Worm (Caenorhabditis elegans): ENCODE measurements around the gene M05D6.5.

Gene M05D6.5

DNA sequence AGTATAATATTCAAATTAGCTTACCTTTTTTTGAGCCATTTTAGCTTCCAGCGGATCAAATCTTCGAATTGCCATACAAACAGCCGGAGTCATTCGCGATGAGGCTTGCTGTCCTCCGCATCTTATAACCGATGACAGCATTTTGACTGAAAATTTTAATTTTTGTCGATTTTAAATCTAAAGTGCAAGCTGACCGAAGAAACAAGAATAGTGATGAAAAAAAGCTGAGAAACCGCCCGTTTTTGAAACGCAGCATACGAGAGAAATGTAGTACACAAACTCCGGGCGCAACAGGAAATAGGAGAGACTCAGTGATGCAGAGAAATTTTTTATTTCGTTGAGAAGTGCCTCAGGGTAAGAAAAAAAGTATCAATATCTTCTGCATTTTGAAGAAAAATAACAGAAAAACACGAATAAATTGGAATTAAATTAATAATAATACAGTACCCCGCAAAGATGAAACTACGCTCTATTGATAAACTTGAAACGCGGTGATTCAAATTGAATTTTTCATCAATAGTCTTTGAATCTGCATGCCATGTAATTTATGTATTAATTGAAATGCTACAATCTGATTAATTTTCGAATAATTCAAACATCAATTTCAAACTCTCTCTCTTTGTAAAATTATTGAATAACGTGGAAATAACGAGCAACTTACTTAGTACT lies 1.3 kb upstream of the M05D6.5 start:
- TF ChIP-seq fos-1 (tag; optimal IDR thresholded peaks at IDR 0.05) (peak; percentile 20), crh-2 (tag; optimal IDR thresholded peaks at IDR 0.05) (peak; percentile 13), nhr-11 (tag; optimal IDR thresholded peaks at IDR 0.05) (peak; percentile 26), ama-1 (optimal IDR thresholded peaks at IDR 0.05) (no peak), lsy-2 (tag; optimal IDR thresholded peaks at IDR 0.05) (peak in 1 of 2 experiments; percentile 84), unc-55 (GFP tag; optimal IDR thresholded peaks at IDR 0.05) (peak; percentile 12), alr-1 (tag; optimal IDR thresholded peaks at IDR 0.05) (no peak), gmeb-1 (tag; optimal IDR thresholded peaks at IDR 0.05) (peak; percentile 40), F13H6.1 (tag; optimal IDR thresholded peaks at IDR 0.05) (peak; percentile 11), nhr-129 (tag; optimal IDR thresholded peaks at IDR 0.05) (peak; percentile 51), C34F6.9 (tag; optimal IDR thresholded peaks at IDR 0.05) (peak; percentile 31)

- peak; percentile 4 for TF ChIP-seq F13H6.1 (tag; optimal IDR thresholded peaks at IDR 0.05)
- TF ChIP-seq sem-4 (tag; optimal IDR thresholded peaks at IDR 0.05): no peak
- peak; percentile 58 for TF ChIP-seq ztf-4 (tag; optimal IDR thresholded peaks at IDR 0.05)
- TF ChIP-seq fos-1 (tag; optimal IDR thresholded peaks at IDR 0.05): peak; percentile 5
- no peak for TF ChIP-seq aly-2 (tag; optimal IDR thresholded peaks at IDR 0.05)
- TF ChIP-seq nhr-11 (tag; optimal IDR thresholded peaks at IDR 0.05): no peak
- no peak for TF ChIP-seq lin-13 (GFP tag; optimal IDR thresholded peaks at IDR 0.05)
- peak; percentile 68 for TF ChIP-seq sma-9 (GFP tag; optimal IDR thresholded peaks at IDR 0.05)
- TF ChIP-seq sma-9 (tag; optimal IDR thresholded peaks at IDR 0.05): no peak
- TF ChIP-seq crh-2 (tag; optimal IDR thresholded peaks at IDR 0.05): peak; percentile 2
- TF ChIP-seq lsy-2 (tag; optimal IDR thresholded peaks at IDR 0.05): peak in 1 of 2 experiments; percentile 24
- peak; percentile 29 for TF ChIP-seq nhr-129 (tag; optimal IDR thresholded peaks at IDR 0.05)
- peak; percentile 41 for TF ChIP-seq C34F6.9 (tag; optimal IDR thresholded peaks at IDR 0.05)
These were observed 832 bp downstream of the M05D6.5 start for ce11 chrII:8481033-8481708.

- TF ChIP-seq ama-1 (optimal IDR thresholded peaks at IDR 0.05) (no peak), mab-5 (tag; optimal IDR thresholded peaks at IDR 0.05) (no peak), mbf-1 (tag; optimal IDR thresholded peaks at IDR 0.05) (no peak), nhr-25 (tag; optimal IDR thresholded peaks at IDR 0.05) (no peak), ceh-16 (tag; optimal IDR thresholded peaks at IDR 0.05) (no peak), ztf-4 (tag; optimal IDR thresholded peaks at IDR 0.05) (no peak), unc-39 (tag; optimal IDR thresholded peaks at IDR 0.05) (no peak), lin-11 (tag; optimal IDR thresholded peaks at IDR 0.05) (no peak), snpc-4 (tag; optimal IDR thresholded peaks at IDR 0.05) (no peak), ztf-1 (GFP tag; conservative IDR thresholded peaks at IDR 0.05) (no peak)
These were observed 1.8 kb downstream of the M05D6.5 start, which contains the start of gene lact-4 for ce11 chrII:8480166-8480565. TSS of gene lact-4 (minus strand) at chrII:8480478.

- TF ChIP-seq ama-1 (optimal IDR thresholded peaks at IDR 0.05) (peak; percentile 70), blmp-1 (tag; optimal IDR thresholded peaks at IDR 0.05; ENCODE audit: insufficient read depth) (no peak), ceh-16 (tag; optimal IDR thresholded peaks at IDR 0.05) (no peak), dmd-4 (tag; optimal IDR thresholded peaks at IDR 0.05) (no peak)
These were observed 2.7 kb downstream of the M05D6.5 start for ce11 chrII:8479337-8479736.

DNA sequence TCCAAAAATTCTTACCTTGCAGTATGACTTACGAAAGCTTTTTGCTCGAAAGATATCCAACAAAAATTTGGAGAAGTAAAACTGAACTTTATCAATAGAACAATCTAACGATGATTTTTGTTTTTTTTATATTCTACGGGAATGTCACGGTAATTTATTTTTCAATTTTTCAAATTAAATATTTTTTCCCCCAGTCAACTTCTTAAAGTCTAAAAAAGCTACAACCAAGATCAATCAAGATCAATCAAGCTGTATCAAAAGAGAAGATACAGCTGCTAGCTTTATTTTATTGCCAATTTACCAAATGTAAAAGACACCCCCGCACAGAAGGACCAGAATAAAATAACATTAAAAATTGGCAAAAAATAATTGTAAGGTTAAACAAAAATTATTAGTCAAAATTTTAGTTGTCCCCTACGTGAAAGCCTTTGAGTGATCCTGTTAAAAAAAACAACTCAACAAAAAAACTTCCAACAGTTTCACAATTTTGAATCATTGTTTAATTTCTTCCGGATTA lies 6.6 kb downstream of the M05D6.5 start, which contains the start of the genes M05D6.1 and M05D6.3:
TSS of gene M05D6.1 (minus strand) at position 101 of the 517 bp plus-strand sequence.
TSS of gene M05D6.3 (plus strand) at position 467 of the 517 bp plus-strand sequence.
- no peak for TF ChIP-seq nhr-129 (tag; optimal IDR thresholded peaks at IDR 0.05)

DNA sequence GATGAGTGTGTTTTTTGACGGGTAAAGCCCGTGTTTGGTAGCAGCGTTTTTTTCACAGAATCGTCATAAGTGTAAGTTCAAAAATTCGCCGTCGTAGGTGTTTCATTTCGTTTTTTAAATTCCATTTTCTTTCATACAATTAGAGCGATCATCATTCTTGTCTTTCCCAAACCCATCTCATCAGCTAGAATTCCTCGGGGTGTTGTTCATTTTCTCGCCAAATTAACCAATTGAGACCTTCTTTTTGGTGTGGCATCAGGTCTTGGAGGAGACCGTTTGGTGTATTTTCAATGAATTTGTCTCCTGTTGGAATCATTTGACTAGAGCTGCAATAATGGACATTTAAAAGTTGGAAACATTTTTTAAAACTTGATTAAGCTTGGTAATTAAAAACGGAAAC lies 9.1 kb downstream of the M05D6.5 start:
- TF ChIP-seq unc-55 (GFP tag; optimal IDR thresholded peaks at IDR 0.05): no peak
- no peak for TF ChIP-seq blmp-1 (tag; optimal IDR thresholded peaks at IDR 0.05; ENCODE audit: insufficient read depth)
- no peak for TF ChIP-seq nhr-77 (tag; optimal IDR thresholded peaks at IDR 0.05)
- TF ChIP-seq fos-1 (tag; optimal IDR thresholded peaks at IDR 0.05): no peak
- no peak for TF ChIP-seq peb-1 (tag; optimal IDR thresholded peaks at IDR 0.05)

Data from whole organism, L2 larva.